Fruit fly (Drosophila melanogaster) whole organism, prepupa: ENCODE results near the gene Ir10a.

Source experiments
- Blimp-1 ChIP-seq: fragments of 200-800 bp; sonication (Bioruptor generic); optimal IDR thresholded peaks from 3 replicates; lab custom pipeline; 2017; ENCODE audit warnings: missing biosample characterization, missing genetic modification characterization, mild to moderate bottlenecking, moderate library complexity, missing genetic modification reagents
- CG10631 ChIP-seq: fragments of 200-800 bp; sonication (Bioruptor generic); optimal IDR thresholded peaks from 2 replicates; lab custom pipeline; 2016; ENCODE audit warnings: missing biosample characterization, missing genetic modification characterization
- CG10669 ChIP-seq: fragments of 200-800 bp; sonication (Bioruptor generic); optimal IDR thresholded peaks from 3 replicates; lab custom pipeline; 2018; ENCODE audit warnings: missing biosample characterization, mild to moderate bottlenecking, missing genetic modification characterization, moderate library complexity
- CG11294 ChIP-seq: fragments of 200-800 bp; sonication (Bioruptor generic); IDR thresholded peaks from 2 replicates; pipeline ENCODE4 v1.3.6; 2022; ENCODE audit warnings: missing biosample characterization, missing genetic modification characterization
- CG11902 ChIP-seq: fragments of 200-800 bp; sonication (Bioruptor generic); optimal IDR thresholded peaks from 3 replicates; lab custom pipeline; 2016; ENCODE audit warnings: missing biosample characterization, missing genetic modification characterization
- CG15336 ChIP-seq: fragments of 200-800 bp; sonication (Bioruptor generic); IDR thresholded peaks from 2 replicates; pipeline ENCODE4 v1.3.6; 2022; ENCODE audit warnings: missing biosample characterization, missing genetic modification characterization
- CG1621 ChIP-seq: fragments of 200-800 bp; sonication (Bioruptor generic); optimal IDR thresholded peaks from 3 replicates; lab custom pipeline; 2018; ENCODE audit warnings: missing biosample characterization, mild to moderate bottlenecking, missing genetic modification characterization
- CG16779 ChIP-seq: fragments of 200-800 bp; sonication (Bioruptor generic); optimal IDR thresholded peaks from 3 replicates; lab custom pipeline; 2017; ENCODE audit warnings: missing biosample characterization, mild to moderate bottlenecking, missing genetic modification characterization
- CG3032 ChIP-seq: fragments of 200-800 bp; optimal IDR thresholded peaks from 2 replicates; lab custom pipeline; 2019; ENCODE audit warnings: missing biosample characterization, mild to moderate bottlenecking, missing genetic modification characterization, moderate library complexity
- CG31627 ChIP-seq: fragments of 200-800 bp; sonication (Bioruptor generic); optimal IDR thresholded peaks from 3 replicates; lab custom pipeline; 2016; ENCODE audit warnings: missing biosample characterization, missing genetic modification characterization
- CG34406 ChIP-seq: fragments of 200-800 bp; sonication (Bioruptor generic); optimal IDR thresholded peaks from 3 replicates; lab custom pipeline; 2016; ENCODE audit warnings: missing biosample characterization, missing genetic modification characterization
- CG3919 ChIP-seq: fragments of 200-800 bp; sonication (Bioruptor generic); optimal IDR thresholded peaks from 3 replicates; lab custom pipeline; 2016; ENCODE audit warnings: missing biosample characterization, missing genetic modification characterization
- CG4318 ChIP-seq: fragments of 200-800 bp; sonication (Bioruptor generic); optimal IDR thresholded peaks from 3 replicates; lab custom pipeline; 2017; ENCODE audit warnings: missing biosample characterization, mild to moderate bottlenecking, missing genetic modification characterization
- CG6276 ChIP-seq: fragments of 200-800 bp; sonication (Bioruptor generic); optimal IDR thresholded peaks from 2 replicates; lab custom pipeline; 2017; ENCODE audit warnings: missing biosample characterization, mild to moderate bottlenecking, missing genetic modification characterization
- CG6792 ChIP-seq: fragments of 200-800 bp; sonication (Bioruptor generic); optimal IDR thresholded peaks from 3 replicates; lab custom pipeline; 2016; ENCODE audit warnings: missing biosample characterization, missing genetic modification characterization
- CG6808 ChIP-seq: fragments of 200-800 bp; sonication (Bioruptor generic); optimal IDR thresholded peaks from 3 replicates; lab custom pipeline; 2017; ENCODE audit warnings: missing biosample characterization, missing genetic modification characterization, mild to moderate bottlenecking, moderate library complexity, missing genetic modification reagents
- CG6854 ChIP-seq: fragments of 200-800 bp; sonication (Bioruptor generic); optimal IDR thresholded peaks from 2 replicates; lab custom pipeline; 2017; ENCODE audit warnings: missing biosample characterization, mild to moderate bottlenecking, missing genetic modification characterization
- CG7368 ChIP-seq: fragments of 200-800 bp; sonication (Bioruptor generic); optimal IDR thresholded peaks from 3 replicates; lab custom pipeline; 2016; ENCODE audit warnings: missing biosample characterization, missing genetic modification characterization
- CG8119 ChIP-seq: fragments of 200-800 bp; sonication (Bioruptor generic); IDR thresholded peaks from 3 replicates; pipeline ENCODE4 v1.3.6; 2022; ENCODE audit warnings: missing biosample characterization, missing genetic modification characterization
- CG8319 ChIP-seq: fragments of 200-800 bp; sonication (Bioruptor generic); optimal IDR thresholded peaks from 3 replicates; lab custom pipeline; 2016; ENCODE audit warnings: missing biosample characterization, missing genetic modification characterization
- CG8632 ChIP-seq: fragments of 200-800 bp; sonication (Bioruptor generic); optimal IDR thresholded peaks from 3 replicates; lab custom pipeline; 2016; ENCODE audit warnings: missing biosample characterization, missing genetic modification characterization
- CG9139 ChIP-seq: fragments of 200-800 bp; sonication (Bioruptor generic); optimal IDR thresholded peaks from 3 replicates; lab custom pipeline; 2017; ENCODE audit warnings: missing biosample characterization, mild to moderate bottlenecking, missing genetic modification characterization
- Eip75B ChIP-seq: fragments of 200-800 bp; sonication (Bioruptor generic); optimal IDR thresholded peaks from 3 replicates; lab custom pipeline; 2016; ENCODE audit warnings: missing biosample characterization, missing genetic modification characterization
- Eip78C ChIP-seq: fragments of 200-800 bp; sonication (Bioruptor generic); peaks from one replicate; lab custom pipeline; 2016; ENCODE audit warnings: missing biosample characterization, missing genetic modification characterization
- Eip93F ChIP-seq: fragments of 200-800 bp; sonication (Bioruptor generic); optimal IDR thresholded peaks from 2 replicates; lab custom pipeline; 2016; ENCODE audit warnings: missing biosample characterization, mild to moderate bottlenecking, missing genetic modification characterization
- Ets21C ChIP-seq: fragments of 200-800 bp; sonication (Bioruptor generic); optimal IDR thresholded peaks from 3 replicates; lab custom pipeline; 2016; ENCODE audit warnings: missing biosample characterization, missing genetic modification characterization
- Gug ChIP-seq: fragments of 200-800 bp; sonication (Bioruptor generic); IDR thresholded peaks from 2 replicates; pipeline ENCODE4 v1.3.6; 2022; ENCODE audit warnings: missing biosample characterization, missing genetic modification characterization
- Hr39 ChIP-seq: fragments of 200-800 bp; sonication (Bioruptor generic); optimal IDR thresholded peaks from 2 replicates; lab custom pipeline; 2016; ENCODE audit warnings: missing biosample characterization, missing genetic modification characterization
- Hr4 ChIP-seq: fragments of 200-800 bp; sonication (Bioruptor generic); optimal IDR thresholded peaks from 3 replicates; lab custom pipeline; 2016; ENCODE audit warnings: missing biosample characterization, missing genetic modification characterization
- Met ChIP-seq: fragments of 200-800 bp; sonication (Bioruptor generic); optimal IDR thresholded peaks from 3 replicates; lab custom pipeline; 2016; ENCODE audit warnings: missing biosample characterization, missing genetic modification characterization
- OdsH ChIP-seq: fragments of 200-800 bp; sonication (Bioruptor generic); optimal IDR thresholded peaks from 3 replicates; lab custom pipeline; 2016; ENCODE audit warnings: missing biosample characterization, missing genetic modification characterization
- Smox ChIP-seq: fragments of 200-800 bp; sonication (Bioruptor generic); optimal IDR thresholded peaks from 3 replicates; lab custom pipeline; 2016; ENCODE audit warnings: missing biosample characterization, missing genetic modification characterization
- Sox14 ChIP-seq: fragments of 200-800 bp; sonication (Bioruptor generic); optimal IDR thresholded peaks from 3 replicates; lab custom pipeline; 2016; ENCODE audit warnings: missing biosample characterization, missing genetic modification characterization
- Sox15 ChIP-seq: fragments of 200-800 bp; sonication (Bioruptor generic); optimal IDR thresholded peaks from 3 replicates; lab custom pipeline; 2016; ENCODE audit warnings: missing biosample characterization, missing genetic modification characterization
- achi ChIP-seq: fragments of 200-800 bp; sonication (Bioruptor generic); optimal IDR thresholded peaks from 3 replicates; lab custom pipeline; 2016; ENCODE audit warnings: missing biosample characterization, missing genetic modification characterization
- acj6 ChIP-seq: fragments of 200-800 bp; sonication (Bioruptor generic); optimal IDR thresholded peaks from 3 replicates; lab custom pipeline; 2016; ENCODE audit warnings: missing biosample characterization, missing genetic modification characterization
- cyc ChIP-seq: fragments of 200-800 bp; sonication (Bioruptor generic); optimal IDR thresholded peaks from 3 replicates; lab custom pipeline; 2016; ENCODE audit warnings: missing biosample characterization, missing genetic modification characterization
- dac ChIP-seq: fragments of 200-800 bp; sonication (Bioruptor generic); optimal IDR thresholded peaks from 2 replicates; lab custom pipeline; 2017; ENCODE audit warnings: missing biosample characterization, mild to moderate bottlenecking, missing genetic modification characterization
- dsx ChIP-seq: fragments of 200-800 bp; optimal IDR thresholded peaks from 3 replicates; lab custom pipeline; 2019; ENCODE audit warnings: missing biosample characterization, mild to moderate bottlenecking, missing genetic modification characterization, moderate library complexity; ENCODE audit not compliant: poor library complexity, severe bottlenecking
- eg ChIP-seq: fragments of 200-800 bp; sonication (Bioruptor generic); IDR thresholded peaks from 3 replicates; pipeline ENCODE4 v1.3.6; 2022; ENCODE audit warnings: missing biosample characterization, missing genetic modification characterization
- esn ChIP-seq: fragments of 200-800 bp; sonication (Bioruptor generic); optimal IDR thresholded peaks from 2 replicates; lab custom pipeline; 2016; ENCODE audit warnings: missing biosample characterization, mild to moderate bottlenecking, missing genetic modification characterization, moderate library complexity
- fd85E ChIP-seq: fragments of 200-800 bp; sonication (Bioruptor generic); optimal IDR thresholded peaks from 3 replicates; lab custom pipeline; 2016; ENCODE audit warnings: missing biosample characterization, missing genetic modification characterization
- fkh ChIP-seq: fragments of 200-800 bp; sonication (Bioruptor generic); optimal IDR thresholded peaks from 3 replicates; lab custom pipeline; 2017; ENCODE audit warnings: missing biosample characterization, mild to moderate bottlenecking, missing genetic modification characterization, moderate library complexity
- lz ChIP-seq: fragments of 200-800 bp; sonication (Bioruptor generic); optimal IDR thresholded peaks from 3 replicates; lab custom pipeline; 2016; ENCODE audit warnings: missing biosample characterization, missing genetic modification characterization
- net ChIP-seq: fragments of 200-800 bp; sonication (Bioruptor generic); optimal IDR thresholded peaks from 3 replicates; lab custom pipeline; 2016; ENCODE audit warnings: missing biosample characterization, missing genetic modification characterization
- ss ChIP-seq, 2 experiments: fragments of 200-800 bp; sonication (Bioruptor generic); optimal IDR thresholded peaks; 2 replicates in 1 of 2; 3 replicates in 1 of 2; lab custom pipeline; 2017 to 2018; ENCODE audit warnings: mild to moderate bottlenecking in 2 of 2, missing biosample characterization in 2 of 2, missing genetic modification characterization in 2 of 2, moderate library complexity in 1 of 2
- svp ChIP-seq: fragments of 200-800 bp; sonication (Bioruptor generic); peaks from one replicate; lab custom pipeline; 2016; ENCODE audit warnings: missing biosample characterization, missing genetic modification characterization
- vri ChIP-seq: fragments of 200-800 bp; sonication (Bioruptor generic); optimal IDR thresholded peaks from 3 replicates; lab custom pipeline; 2016; ENCODE audit warnings: missing biosample characterization, mild to moderate bottlenecking, missing genetic modification characterization

Gene Ir10a

dm6 chrX:11351351-11351750, 40.3 kb upstream of the Ir10a start (continued):
- peak; percentile 86 for TF ChIP-seq fd85E (GFP tag; lab: Kevin White, UChicago)
- peak; percentile 96 for TF ChIP-seq CG3919 (GFP tag; lab: Kevin White, UChicago)
- TF ChIP-seq fkh (GFP tag; lab: Kevin White, UChicago): no peak
- TF ChIP-seq acj6 (GFP tag; lab: Kevin White, UChicago): peak; percentile 95
- TF ChIP-seq Eip78C: peak; percentile 97
- peak; percentile 95 for TF ChIP-seq dac (GFP tag; lab: Kevin White, UChicago)
- TF ChIP-seq OdsH (GFP tag; lab: Kevin White, UChicago): peak; percentile 95
- TF ChIP-seq Gug (GFP tag; lab: Robert Waterston, UW): peak; percentile 96

- TF ChIP-seq Ets21C (GFP tag; lab: Kevin White, UChicago) (no peak), Smox (GFP tag; lab: Kevin White, UChicago) (no peak), CG15336 (GFP tag; lab: Robert Waterston, UW) (no peak), ss (GFP tag; optimal IDR thresholded peaks at IDR 0.05; lab: Kevin White, UChicago) (peak in 1 of 2 experiments; percentile 9), CG31627 (GFP tag; lab: Kevin White, UChicago) (peak; percentile 11), CG6854 (GFP tag; lab: Kevin White, UChicago) (peak; percentile 35), vri (peak; percentile 17), Hr4 (GFP tag; lab: Kevin White, UChicago) (no peak), Sox14 (peak; percentile 17), Eip93F (GFP tag; lab: Kevin White, UChicago) (no peak), Eip78C (peak; percentile 45), CG7368 (GFP tag; lab: Kevin White, UChicago) (no peak), CG11902 (GFP tag; lab: Kevin White, UChicago) (no peak), CG6808 (GFP tag; lab: Kevin White, UChicago) (no peak), CG8319 (GFP tag; lab: Kevin White, UChicago) (peak; percentile 26), Hr39 (GFP tag; lab: Kevin White, UChicago) (peak; percentile 3), achi (GFP tag; lab: Kevin White, UChicago) (no peak), esn (peak; percentile 9), CG10631 (GFP tag; lab: Kevin White, UChicago) (no peak), Blimp-1 (GFP tag; lab: Kevin White, UChicago) (no peak), eg (GFP tag; lab: Robert Waterston, UW) (no peak), CG16779 (no peak), svp (GFP tag; lab: Kevin White, UChicago) (peak; percentile 24), Sox15 (GFP tag; lab: Kevin White, UChicago) (no peak), cyc (GFP tag; lab: Kevin White, UChicago) (peak; percentile 31), CG4318 (GFP tag; lab: Kevin White, UChicago) (no peak), CG11294 (GFP tag; lab: Robert Waterston, UW) (no peak), CG6792 (peak; percentile 10), CG8119 (no peak), CG3919 (GFP tag; lab: Kevin White, UChicago) (peak; percentile 2), OdsH (GFP tag; lab: Kevin White, UChicago) (peak; percentile 7), CG6276 (GFP tag; lab: Kevin White, UChicago) (no peak), Met (GFP tag; lab: Kevin White, UChicago) (no peak), CG10669 (GFP tag; lab: Kevin White, UChicago) (no peak), CG3032 (tag; lab: Kevin White, UChicago) (no peak), CG9139 (no peak), CG8632 (GFP tag; lab: Kevin White, UChicago) (no peak), CG34406 (GFP tag; lab: Kevin White, UChicago) (no peak), acj6 (GFP tag; lab: Kevin White, UChicago) (no peak), Eip75B (GFP tag; lab: Kevin White, UChicago) (no peak), net (GFP tag; lab: Kevin White, UChicago) (no peak), fkh (GFP tag; lab: Kevin White, UChicago) (no peak), dsx (GFP tag; lab: Kevin White, UChicago) (no peak), CG1621 (tag; lab: Kevin White, UChicago) (no peak), lz (GFP tag; lab: Kevin White, UChicago) (no peak)
Observed at dm6 chrX:11350505-11351327, 39.7 kb upstream of the Ir10a start, which contains the start of gene CG1737. Gene CG1737, plus strand, starts transcription at chrX:11350608.
